Fruit fly (Drosophila melanogaster): Measurements from ENCODE around the gene CG1428.

dm6 chr2L:21904183-21904582 is 1.9 kb upstream of the CG1428 start:
- TF ChIP-seq CG10348 (GFP tag; IDR thresholded peaks at IDR 0.05): no peak
- TF ChIP-seq rn (GFP tag; IDR thresholded peaks at IDR 0.05): no peak
- TF ChIP-seq Snoo (tag; optimal IDR thresholded peaks at IDR 0.05): no peak
- TF ChIP-seq CG14655 (GFP tag; optimal IDR thresholded peaks at IDR 0.05): no peak
- no peak for TF ChIP-seq gl (tag; optimal IDR thresholded peaks at IDR 0.05)
- TF ChIP-seq Pif1A (GFP tag; optimal IDR thresholded peaks at IDR 0.05): no peak
- no peak for TF ChIP-seq CG32121 (GFP tag; IDR thresholded peaks at IDR 0.05)
- TF ChIP-seq Ets98B (GFP tag; IDR thresholded peaks at IDR 0.05): no peak
- no peak for TF ChIP-seq CG9948 (tag; optimal IDR thresholded peaks at IDR 0.05)
- TF ChIP-seq CG12605 (GFP tag; IDR thresholded peaks at IDR 0.05): no peak
- no peak for TF ChIP-seq CG8301 (tag; optimal IDR thresholded peaks at IDR 0.05)
